Worm (Caenorhabditis elegans): Measurements from ENCODE around the gene ZK643.6.

DNA sequence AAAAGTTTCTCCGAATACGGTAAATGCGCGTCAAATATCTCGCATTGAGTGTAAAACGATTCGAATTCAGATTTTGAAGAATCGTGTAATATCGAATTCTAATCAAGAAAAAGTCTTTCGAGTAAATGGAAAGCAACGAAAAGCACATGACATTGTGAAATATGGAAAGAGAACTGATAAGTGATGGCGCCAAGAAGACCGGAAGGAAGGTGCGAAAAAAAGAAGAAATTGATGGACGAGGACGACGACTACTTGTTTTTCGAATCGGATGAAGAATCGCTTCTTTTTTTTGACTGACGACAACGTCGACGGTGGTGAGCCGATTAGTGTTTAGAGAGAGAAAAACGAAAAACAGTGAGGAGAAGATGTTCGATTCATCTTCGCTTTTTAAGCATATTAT, 25.4 kb upstream of the ZK643.6 start:
- TF ChIP-seq zag-1 (tag; optimal IDR thresholded peaks at IDR 0.05) (no peak), nhr-12 (tag; optimal IDR thresholded peaks at IDR 0.05) (no peak), ceh-28 (tag; optimal IDR thresholded peaks at IDR 0.05) (no peak), ceh-82 (tag; optimal IDR thresholded peaks at IDR 0.05) (no peak), nhr-11 (tag; optimal IDR thresholded peaks at IDR 0.05) (no peak), ama-1 (optimal IDR thresholded peaks at IDR 0.05) (no peak), aly-2 (tag; optimal IDR thresholded peaks at IDR 0.05) (no peak), nhr-237 (tag; optimal IDR thresholded peaks at IDR 0.05) (no peak), unc-62 (GFP tag; optimal IDR thresholded peaks at IDR 0.05) (no peak)
